Worm (Caenorhabditis elegans) whole organism, early embryonic: ENCODE results near the gene epg-4.

Source experiments
- B0310.2 ChIP-seq: sonication (generic microtip); optimal IDR thresholded peaks from 2 replicates; lab custom pipeline; 2016; ENCODE audit warnings: mild to moderate bottlenecking, missing genetic modification characterization, missing compliant biosample characterization
- F13C5.2 ChIP-seq: sonication (generic microtip); optimal IDR thresholded peaks from 2 replicates; lab custom pipeline; 2017; ENCODE audit warnings: mild to moderate bottlenecking, missing genetic modification characterization, inconsistent platforms, missing compliant biosample characterization
- aly-1 ChIP-seq: sonication (generic microtip); optimal IDR thresholded peaks from 2 replicates; lab custom pipeline; 2016; ENCODE audit warnings: missing genetic modification characterization, missing compliant biosample characterization
- ama-1 ChIP-seq: fragments of 150-350 bp; optimal IDR thresholded peaks from 2 replicates; lab custom pipeline; 2014
- ceh-13 ChIP-seq: fragments of 200-800 bp; sonication (Bioruptor generic); optimal IDR thresholded peaks from 2 replicates; lab custom pipeline; 2018; ENCODE audit warnings: mild to moderate bottlenecking, missing genetic modification characterization, missing compliant biosample characterization
- ceh-36 ChIP-seq: sonication (generic microtip); optimal IDR thresholded peaks from 2 replicates; lab custom pipeline; 2016; ENCODE audit warnings: missing genetic modification characterization, inconsistent platforms, missing compliant biosample characterization
- ets-7 ChIP-seq: sonication (generic microtip); optimal IDR thresholded peaks from 2 replicates; lab custom pipeline; 2016; ENCODE audit warnings: missing genotype, missing genetic modification characterization, missing compliant biosample characterization
- flt-1 ChIP-seq: fragments of 200-800 bp; sonication (Bioruptor generic); IDR thresholded peaks from 2 replicates; pipeline ENCODE4 v1.3.6; 2022; ENCODE audit warnings: missing genetic modification characterization, missing compliant biosample characterization
- hmbx-1 ChIP-seq: sonication (generic microtip); optimal IDR thresholded peaks from 2 replicates; lab custom pipeline; 2016; ENCODE audit warnings: mild to moderate bottlenecking, missing genetic modification characterization, missing compliant biosample characterization
- hmg-4 ChIP-seq: fragments of 200-800 bp; sonication (Bioruptor generic); optimal IDR thresholded peaks from 2 replicates; lab custom pipeline; 2018; ENCODE audit warnings: mild to moderate bottlenecking, missing genetic modification characterization, missing compliant biosample characterization
- hnd-1 ChIP-seq: sonication (generic microtip); optimal IDR thresholded peaks from 2 replicates; lab custom pipeline; 2016; ENCODE audit warnings: missing genetic modification characterization, missing compliant biosample characterization
- pes-1 ChIP-seq: fragments of 200-800 bp; sonication (Bioruptor generic); IDR thresholded peaks from 2 replicates; pipeline ENCODE4 v1.3.6; 2022; ENCODE audit warnings: missing genetic modification reagents, missing genetic modification characterization, missing compliant biosample characterization
- scrt-1 ChIP-seq: fragments of 200-800 bp; sonication (Bioruptor generic); IDR thresholded peaks from 2 replicates; pipeline ENCODE4 v1.3.6; 2022; ENCODE audit warnings: missing genetic modification characterization, missing compliant biosample characterization
- sea-1 ChIP-seq: fragments of 200-800 bp; sonication (Bioruptor generic); conservative IDR thresholded peaks from 2 replicates; pipeline ENCODE4 v1.3.6; 2022; ENCODE audit warnings: missing genetic modification characterization, missing compliant biosample characterization
- tbx-11 ChIP-seq: fragments of 200-800 bp; sonication (Bioruptor generic); IDR thresholded peaks from 2 replicates; pipeline ENCODE4 v1.3.6; 2022; ENCODE audit warnings: missing genetic modification characterization, missing compliant biosample characterization
- tbx-37 ChIP-seq: fragments of 200-800 bp; sonication (Bioruptor generic); conservative IDR thresholded peaks from 2 replicates; pipeline ENCODE4 v1.3.6; 2022; ENCODE audit warnings: missing genetic modification reagents, missing genetic modification characterization, missing compliant biosample characterization
- tra-4 ChIP-seq: sonication (generic microtip); optimal IDR thresholded peaks from 2 replicates; lab custom pipeline; 2017; ENCODE audit warnings: missing genetic modification characterization, missing compliant biosample characterization

The epg-4 gene

ce11 chrIII:7161055-7161454, 20.9 kb upstream of the epg-4 start, which contains the start of gene rnp-7:
rnp-7 (minus strand) TSS chrIII:7161155.
- TF ChIP-seq tbx-11 (GFP tag; lab: Robert Waterston, UW) (no peak), sea-1 (GFP tag; lab: Robert Waterston, UW) (no peak), flt-1 (GFP tag; lab: Robert Waterston, UW) (no peak), tra-4 (tag; lab: Kevin White, UChicago) (no peak)

- TF ChIP-seq hmg-4 (GFP tag; lab: Kevin White, UChicago) (peak; percentile 69), F13C5.2 (tag; lab: Kevin White, UChicago) (peak; percentile 75), ama-1 (lab: Kevin White, UChicago) (no peak)
Observed at ce11 chrIII:7162065-7162762, 19.8 kb upstream of the epg-4 start, which contains the start of the genes syf-2 and K04G7.1. syf-2 (minus strand) TSS chrIII:7162115. K04G7.1 (plus strand) TSS chrIII:7162712.

DNA sequence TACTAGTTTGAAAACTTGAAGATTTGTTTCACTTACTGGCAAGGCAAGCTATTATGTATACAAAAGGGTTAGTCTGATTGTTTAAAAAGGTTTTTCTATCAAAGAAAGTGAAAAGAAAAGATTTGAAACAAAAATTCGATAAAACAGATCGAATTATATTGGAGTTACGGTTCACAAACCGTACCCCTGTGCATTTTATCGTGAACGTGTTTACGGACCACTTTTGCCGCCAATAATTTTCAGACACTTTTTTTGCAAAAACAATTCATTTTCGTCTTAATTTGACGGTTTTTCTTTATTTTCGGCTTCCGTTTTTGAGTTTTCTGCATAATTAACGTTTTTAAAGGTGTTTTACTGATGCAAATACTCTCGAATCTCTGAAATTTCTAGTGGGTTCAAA, 16.7 kb upstream of the epg-4 start:
- TF ChIP-seq tra-4 (tag; lab: Kevin White, UChicago) (no peak), tbx-37 (GFP tag; lab: Robert Waterston, UW) (no peak), B0310.2 (tag; lab: Kevin White, UChicago) (no peak), ceh-36 (tag; lab: Kevin White, UChicago) (no peak), pes-1 (GFP tag; lab: Robert Waterston, UW) (no peak), ceh-13 (GFP tag; lab: Kevin White, UChicago) (no peak), hmbx-1 (no peak), aly-1 (tag; lab: Kevin White, UChicago) (no peak), tbx-11 (GFP tag; lab: Robert Waterston, UW) (no peak), sea-1 (GFP tag; lab: Robert Waterston, UW) (no peak), F13C5.2 (tag; lab: Kevin White, UChicago) (no peak), scrt-1 (GFP tag; lab: Robert Waterston, UW) (no peak), ets-7 (no peak), hnd-1 (tag; lab: Kevin White, UChicago) (no peak)

- no peak for TF ChIP-seq tbx-37 (GFP tag; lab: Robert Waterston, UW)
- no peak for TF ChIP-seq flt-1 (GFP tag; lab: Robert Waterston, UW)
- TF ChIP-seq hmg-4 (GFP tag; lab: Kevin White, UChicago) = no peak
- TF ChIP-seq ets-7 = no peak
- TF ChIP-seq tbx-11 (GFP tag; lab: Robert Waterston, UW) = no peak
- TF ChIP-seq scrt-1 (GFP tag; lab: Robert Waterston, UW) = no peak
- TF ChIP-seq sea-1 (GFP tag; lab: Robert Waterston, UW) = no peak
Observed at ce11 chrIII:7165816-7166229, 16.1 kb upstream of the epg-4 start.

- no peak for TF ChIP-seq tbx-11 (GFP tag; lab: Robert Waterston, UW)
Observed at ce11 chrIII:7166664-7167567, 15.1 kb upstream of the epg-4 start.

- no peak for TF ChIP-seq ceh-13 (GFP tag; lab: Kevin White, UChicago)
- no peak for TF ChIP-seq hnd-1 (tag; lab: Kevin White, UChicago)
- no peak for TF ChIP-seq scrt-1 (GFP tag; lab: Robert Waterston, UW)
- TF ChIP-seq ets-7 = no peak
- no peak for TF ChIP-seq B0310.2 (tag; lab: Kevin White, UChicago)
- TF ChIP-seq sea-1 (GFP tag; lab: Robert Waterston, UW) = no peak
- no peak for TF ChIP-seq tbx-37 (GFP tag; lab: Robert Waterston, UW)
- no peak for TF ChIP-seq hmbx-1
Observed at ce11 chrIII:7167568-7167937, 14.4 kb upstream of the epg-4 start, which contains the start of gene acs-4. acs-4 (plus strand) TSS chrIII:7167838.

DNA sequence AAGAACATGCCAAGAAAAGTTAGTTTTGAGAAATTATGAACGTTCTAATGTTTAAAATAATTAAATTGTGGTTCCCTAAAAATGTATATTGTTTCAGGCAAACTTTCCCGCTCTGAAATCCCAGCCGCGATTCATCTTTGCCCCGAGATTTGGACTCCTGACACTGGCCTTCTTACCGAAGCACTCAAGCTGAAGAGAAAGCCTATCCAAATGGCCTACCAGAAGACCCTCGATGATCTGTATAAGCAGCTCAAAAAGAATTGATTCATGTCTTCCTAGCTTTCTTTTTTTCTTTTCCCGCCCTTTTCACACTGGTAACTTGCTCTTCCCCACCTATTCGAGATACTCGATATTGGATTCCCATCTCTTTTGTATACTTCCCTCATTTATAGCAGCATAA, 11.9 kb upstream of the epg-4 start:
- TF ChIP-seq ets-7 = no peak
- no peak for TF ChIP-seq scrt-1 (GFP tag; lab: Robert Waterston, UW)
- TF ChIP-seq flt-1 (GFP tag; lab: Robert Waterston, UW) = no peak
- no peak for TF ChIP-seq tbx-11 (GFP tag; lab: Robert Waterston, UW)

DNA sequence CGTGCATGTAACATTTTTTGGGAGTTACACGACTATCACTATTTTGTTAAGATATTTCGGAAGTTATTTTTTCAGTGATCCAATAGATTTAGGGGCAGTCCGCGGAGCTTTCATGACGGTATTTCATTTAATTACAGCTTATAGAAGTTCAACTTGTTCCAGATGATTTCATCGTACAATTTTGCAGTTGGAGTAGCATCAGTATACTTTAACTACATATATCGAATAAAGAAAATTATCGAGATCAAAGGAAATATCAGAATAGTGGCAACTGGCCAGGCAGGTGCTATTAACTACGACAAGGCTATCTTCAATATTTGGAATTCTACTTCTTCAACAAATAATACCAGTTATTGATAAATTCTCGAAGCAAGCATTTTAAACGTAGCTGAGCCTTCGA, 3.5 kb upstream of the epg-4 start:
- TF ChIP-seq ceh-36 (tag; lab: Kevin White, UChicago) (no peak), tbx-37 (GFP tag; lab: Robert Waterston, UW) (no peak), scrt-1 (GFP tag; lab: Robert Waterston, UW) (no peak), hnd-1 (tag; lab: Kevin White, UChicago) (no peak), sea-1 (GFP tag; lab: Robert Waterston, UW) (no peak), hmbx-1 (no peak), aly-1 (tag; lab: Kevin White, UChicago) (no peak), B0310.2 (tag; lab: Kevin White, UChicago) (no peak), flt-1 (GFP tag; lab: Robert Waterston, UW) (no peak)
